Fruit fly (Drosophila melanogaster): ENCODE results near the gene Nuak.

Nuak gene

dm6 chr3R:10332823-10333263 is 68.7 kb downstream of the Nuak start, which contains the start of gene sle (continued):
- TF ChIP-seq CG8944 (GFP tag; optimal IDR thresholded peaks at IDR 0.05) = peak; percentile 38
- peak; percentile 51 for TF ChIP-seq Camta (GFP tag; optimal IDR thresholded peaks at IDR 0.05)
- peak; percentile 38; the same call in 1 of the 2 replicates for TF ChIP-seq Adf1 (GFP tag; IDR thresholded peaks at IDR 0.05)
- peak; percentile 37 for TF ChIP-seq CG1233 (GFP tag; optimal IDR thresholded peaks at IDR 0.05)
- TF ChIP-seq gro (GFP tag; optimal IDR thresholded peaks at IDR 0.05) = peak; percentile 77
- TF ChIP-seq CG1024 (GFP tag; IDR thresholded peaks at IDR 0.05) = no peak
- TF ChIP-seq Hsf (GFP tag; optimal IDR thresholded peaks at IDR 0.05) = peak; percentile 62
- peak; percentile 79 for TF ChIP-seq dm (GFP tag; optimal IDR thresholded peaks at IDR 0.05)
- TF ChIP-seq tgo (GFP tag; IDR thresholded peaks at IDR 0.05) = 0 out of 3 replicates have a peak, but pooled peaks have one; percentile 17
- TF ChIP-seq HLH3B (GFP tag; IDR thresholded peaks at IDR 0.05) = 0 out of 2 replicates have a peak, but pooled peaks have one; percentile 23
- peak; percentile 59 for TF ChIP-seq pum (GFP tag; optimal IDR thresholded peaks at IDR 0.05)
- peak; percentile 50 for TF ChIP-seq Fer3 (tag; optimal IDR thresholded peaks at IDR 0.05)
- TF ChIP-seq Dfd (GFP tag; optimal IDR thresholded peaks at IDR 0.05) = no peak
- TF ChIP-seq fd3F (GFP tag; optimal IDR thresholded peaks at IDR 0.05) = peak; percentile 3
- TF ChIP-seq Neu2 (GFP tag; optimal IDR thresholded peaks at IDR 0.05; ENCODE audit: borderline replicate concordance) = peak; percentile 92
- peak; percentile 80 for TF ChIP-seq CG2120 (GFP tag; optimal IDR thresholded peaks at IDR 0.05)
- no peak for TF ChIP-seq CG4707 (GFP tag; optimal IDR thresholded peaks at IDR 0.05)
- TF ChIP-seq Jarid2 (GFP tag; optimal IDR thresholded peaks at IDR 0.05) = no peak
- peak; percentile 44 for TF ChIP-seq CG9437 (GFP tag; optimal IDR thresholded peaks at IDR 0.05)
- no peak for TF ChIP-seq CG2875 (GFP tag; optimal IDR thresholded peaks at IDR 0.05)
- TF ChIP-seq CG6765 (GFP tag; optimal IDR thresholded peaks at IDR 0.05) = no peak
- no peak for TF ChIP-seq eve (GFP tag; optimal IDR thresholded peaks at IDR 0.05)
- 0 out of 3 replicates have a peak, but pooled peaks have one; percentile 12 for TF ChIP-seq CG2889 (GFP tag; IDR thresholded peaks at IDR 0.05)
- no peak for TF ChIP-seq danr (GFP tag; IDR thresholded peaks at IDR 0.05)
- peak; percentile 89 for TF ChIP-seq CG17186 (GFP tag; optimal IDR thresholded peaks at IDR 0.05)
- peak; percentile 26 for TF ChIP-seq Chrac-16 (GFP tag; optimal IDR thresholded peaks at IDR 0.05)
- TF ChIP-seq ci (GFP tag; IDR thresholded peaks at IDR 0.05) = no peak
- TF ChIP-seq repo (GFP tag; optimal IDR thresholded peaks at IDR 0.05) = peak; percentile 42
- TF ChIP-seq Dll (GFP tag; IDR thresholded peaks at IDR 0.05; ENCODE audit: partially characterized antibody) = peak; percentile 64; the same call in 2 of the 4 replicates
- TF ChIP-seq CG10267 (tag; optimal IDR thresholded peaks at IDR 0.05) = peak; percentile 99
- TF ChIP-seq dpn (GFP tag; optimal IDR thresholded peaks at IDR 0.05) = peak; percentile 59 to 73
- TF ChIP-seq sc (optimal IDR thresholded peaks at IDR 0.05) = no peak
- TF ChIP-seq sc (GFP tag; optimal IDR thresholded peaks at IDR 0.05) = no peak
- TF ChIP-seq CG10431 (GFP tag; optimal IDR thresholded peaks at IDR 0.05) = peak; percentile 45
- peak; percentile 61 for TF ChIP-seq CG9932 (GFP tag; IDR thresholded peaks at IDR 0.05)
- no peak for TF ChIP-seq gt (GFP tag; IDR thresholded peaks at IDR 0.05)
- no peak for TF ChIP-seq CG9876 (GFP tag; optimal IDR thresholded peaks at IDR 0.05)
- TF ChIP-seq salm (tag; optimal IDR thresholded peaks at IDR 0.05) = no peak
- TF ChIP-seq Bdp1 (GFP tag; optimal IDR thresholded peaks at IDR 0.05) = peak; percentile 50
- no peak for TF ChIP-seq Usf (GFP tag; optimal IDR thresholded peaks at IDR 0.05)
- TF ChIP-seq CG9817 (tag; optimal IDR thresholded peaks at IDR 0.05) = peak; percentile 32
- TF ChIP-seq CG1792 (GFP tag; optimal IDR thresholded peaks at IDR 0.05) = peak; percentile 18
- TF ChIP-seq CG7786 (GFP tag; optimal IDR thresholded peaks at IDR 0.05) = peak; percentile 64
- peak; percentile 20 for TF ChIP-seq tx (GFP tag; optimal IDR thresholded peaks at IDR 0.05)
- TF ChIP-seq p53 (GFP tag; optimal IDR thresholded peaks at IDR 0.05) = peak; percentile 43
- TF ChIP-seq pita (GFP tag; optimal IDR thresholded peaks at IDR 0.05) = no peak
- peak; percentile 93 for TF ChIP-seq Sin3A (optimal IDR thresholded peaks at IDR 0.05)
- no peak for TF ChIP-seq corto (GFP tag; optimal IDR thresholded peaks at IDR 0.05)
- TF ChIP-seq tin (GFP tag; optimal IDR thresholded peaks at IDR 0.05) = peak; percentile 54
- peak; percentile 61 for TF ChIP-seq MESR4 (GFP tag; optimal IDR thresholded peaks at IDR 0.05)
- TF ChIP-seq CoRest (tag; optimal IDR thresholded peaks at IDR 0.05) = peak; percentile 80
- no peak for TF ChIP-seq Taf1 (GFP tag; IDR thresholded peaks at IDR 0.05)

All from whole organism, embryonic.